Worm (Caenorhabditis elegans) whole organism, late embryonic: ENCODE results near the gene spig-9.

Source experiments
- ceh-2 ChIP-seq: sonication (generic microtip); optimal IDR thresholded peaks from 2 replicates; lab custom pipeline; 2016; ENCODE audit warnings: missing genotype, missing genetic modification characterization, missing compliant biosample characterization
- ceh-48 ChIP-seq: sonication (generic microtip); optimal IDR thresholded peaks from 2 replicates; lab custom pipeline; 2016; ENCODE audit warnings: missing genetic modification characterization, inconsistent platforms, missing compliant biosample characterization
- ceh-6 ChIP-seq: fragments of 200-800 bp; sonication (Bioruptor generic); optimal IDR thresholded peaks from 2 replicates; lab custom pipeline; 2018; ENCODE audit warnings: mild to moderate bottlenecking, missing genetic modification characterization, missing compliant biosample characterization
- ceh-9 ChIP-seq: sonication (generic microtip); optimal IDR thresholded peaks from 2 replicates; lab custom pipeline; 2016; ENCODE audit warnings: mild to moderate bottlenecking, missing genetic modification characterization, inconsistent platforms, missing compliant biosample characterization
- dmd-4 ChIP-seq: sonication (generic microtip); optimal IDR thresholded peaks from 2 replicates; lab custom pipeline; 2016; ENCODE audit warnings: borderline replicate concordance, missing genetic modification characterization, missing compliant biosample characterization
- fkh-10 ChIP-seq: fragments of 150-350 bp; optimal IDR thresholded peaks from 2 replicates; lab custom pipeline; 2014; ENCODE audit warnings: missing biosample characterization, missing genetic modification reagents, missing genetic modification characterization
- fkh-6 ChIP-seq: sonication (generic microtip); optimal IDR thresholded peaks from 2 replicates; lab custom pipeline; 2016; ENCODE audit warnings: missing genetic modification characterization, missing compliant biosample characterization
- nhr-11 ChIP-seq: fragments of 150-350 bp; optimal IDR thresholded peaks from 2 replicates; lab custom pipeline; 2014; ENCODE audit warnings: missing biosample characterization, missing genetic modification characterization
- nhr-232 ChIP-seq: sonication (generic microtip); optimal IDR thresholded peaks from 2 replicates; lab custom pipeline; 2016; ENCODE audit warnings: missing genetic modification characterization, missing compliant biosample characterization
- odd-2 ChIP-seq: sonication (generic microtip); optimal IDR thresholded peaks from 2 replicates; lab custom pipeline; 2017; ENCODE audit warnings: antibody characterized with exemption, mild to moderate bottlenecking, missing genetic modification characterization, missing compliant biosample characterization
- pha-4 ChIP-seq: fragments of 150-350 bp; optimal IDR thresholded peaks from 2 replicates; lab custom pipeline; 2018; ENCODE audit warnings: missing biosample characterization, missing genetic modification reagents, missing genetic modification characterization
- pqm-1 ChIP-seq: sonication (generic microtip); optimal IDR thresholded peaks from 2 replicates; lab custom pipeline; 2016; ENCODE audit warnings: missing genetic modification characterization, missing compliant biosample characterization
- rnt-1 ChIP-seq: sonication (generic microtip); optimal IDR thresholded peaks from 2 replicates; lab custom pipeline; 2016; ENCODE audit warnings: missing genetic modification characterization, missing compliant biosample characterization

DNA sequence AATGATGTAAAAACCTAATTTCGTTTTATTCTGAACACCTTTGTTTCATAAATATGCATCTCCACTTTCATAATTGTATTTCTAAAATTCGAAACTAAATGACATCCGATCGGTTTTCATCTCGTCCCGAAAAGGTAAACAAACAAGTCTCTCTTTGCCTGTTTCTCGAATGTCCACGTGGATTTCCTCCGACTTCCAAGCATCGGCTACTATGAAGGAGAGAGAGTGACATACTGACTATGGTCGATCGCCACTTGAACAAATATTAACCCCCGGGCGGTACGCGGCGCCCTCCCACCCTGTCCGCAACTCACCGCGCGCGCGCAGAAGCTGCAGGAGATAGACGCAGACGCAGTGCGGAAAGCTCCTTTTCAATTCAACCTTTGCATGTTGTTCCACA is 35.8 kb downstream of the spig-9 start:
- TF ChIP-seq nhr-11 (tag; lab: Kevin White, UChicago), result no peak
- no peak for TF ChIP-seq ceh-48 (tag; lab: Kevin White, UChicago)
- no peak for TF ChIP-seq odd-2 (tag; lab: Kevin White, UChicago)
- TF ChIP-seq ceh-6 (GFP tag; lab: Kevin White, UChicago), result no peak
- TF ChIP-seq ceh-2 (tag; lab: Kevin White, UChicago), result no peak
- no peak for TF ChIP-seq fkh-6
- no peak for TF ChIP-seq fkh-10 (GFP tag; lab: Kevin White, UChicago)
- TF ChIP-seq pha-4, result no peak
- TF ChIP-seq nhr-232 (tag; lab: Kevin White, UChicago), result no peak
- no peak for TF ChIP-seq dmd-4 (tag; lab: Kevin White, UChicago)
- TF ChIP-seq ceh-9 (tag; lab: Kevin White, UChicago), result no peak
- no peak for TF ChIP-seq rnt-1
- TF ChIP-seq pqm-1 (tag; lab: Kevin White, UChicago), result no peak
